Worm (Caenorhabditis elegans) whole organism, L4/young adult: ENCODE data around the gene F09F7.5.

Experiments used
- W03F9.2 ChIP-seq: fragments of 150-350 bp; optimal IDR thresholded peaks from 2 replicates; lab custom pipeline; 2014; ENCODE audit warnings: missing biosample characterization, missing genetic modification characterization
- dao-5 ChIP-seq: sonication (generic microtip); optimal IDR thresholded peaks from 2 replicates; lab custom pipeline; 2016; ENCODE audit warnings: missing genotype, missing genetic modification characterization, moderate library complexity, missing compliant biosample characterization
- him-1 ChIP-seq: sonication (generic microtip); optimal IDR thresholded peaks from 2 replicates; lab custom pipeline; 2016; ENCODE audit warnings: missing genotype, missing genetic modification reagents, missing genetic modification characterization, missing compliant biosample characterization

ce11 chrIII:5588746-5589145 is 42.0 kb downstream of the F09F7.5 start:
- no peak for TF ChIP-seq him-1 (tag; lab: Kevin White, UChicago)
- TF ChIP-seq dao-5 (tag; lab: Kevin White, UChicago), result no peak
- TF ChIP-seq W03F9.2 (tag; lab: Kevin White, UChicago), result no peak
